Fruit fly (Drosophila melanogaster) whole organism, adult: ENCODE measurements around the gene ida.
A peak's percentile ranks its signal among the peaks of the same experiment; 100 is the strongest.

Experiments
- CG33017 ChIP-seq: fragments of 200-800 bp; sonication (Bioruptor generic); optimal IDR thresholded peaks from 2 replicates; lab custom pipeline; 2018; ENCODE audit warnings: missing biosample characterization, mild to moderate bottlenecking, missing genetic modification characterization, moderate library complexity
- CG5204 ChIP-seq: fragments of 200-800 bp; sonication (Bioruptor generic); optimal IDR thresholded peaks from 2 replicates; lab custom pipeline; 2016; ENCODE audit warnings: missing biosample characterization, missing genetic modification characterization
- CG7101 ChIP-seq: fragments of 200-800 bp; sonication (Bioruptor generic); optimal IDR thresholded peaks from 2 replicates; lab custom pipeline; 2018; ENCODE audit warnings: missing biosample characterization, mild to moderate bottlenecking, missing genetic modification characterization, moderate library complexity
- Clk ChIP-seq: fragments of 200-800 bp; sonication (Bioruptor generic); optimal IDR thresholded peaks from 2 replicates; lab custom pipeline; 2017; ENCODE audit warnings: missing biosample characterization, missing genetic modification characterization
- Mnt ChIP-seq: fragments of 200-800 bp; sonication (Bioruptor generic); optimal IDR thresholded peaks from 2 replicates; lab custom pipeline; 2016; ENCODE audit warnings: missing biosample characterization, mild to moderate bottlenecking, missing genetic modification characterization
- tj ChIP-seq: fragments of 200-800 bp; sonication (Bioruptor generic); optimal IDR thresholded peaks from 3 replicates; lab custom pipeline; 2017; ENCODE audit warnings: missing biosample characterization, mild to moderate bottlenecking, missing genetic modification characterization, moderate library complexity
- toe ChIP-seq: fragments of 200-800 bp; sonication (Bioruptor generic); optimal IDR thresholded peaks from 2 replicates; lab custom pipeline; 2016; ENCODE audit warnings: missing biosample characterization, missing genetic modification characterization

- no peak for TF ChIP-seq CG7101 (tag; lab: Kevin White, UChicago)
- peak; percentile 3 for TF ChIP-seq tj (GFP tag; lab: Kevin White, UChicago)
- TF ChIP-seq Clk (GFP tag; lab: Kevin White, UChicago) = no peak
- no peak for TF ChIP-seq Mnt (GFP tag; lab: Kevin White, UChicago)
- TF ChIP-seq CG33017 (tag; lab: Kevin White, UChicago) = no peak
- no peak for TF ChIP-seq toe
- TF ChIP-seq CG5204 = no peak
Observed at dm6 chr3L:3923631-3924274, 18.6 kb downstream of the ida start.
